Worm (Caenorhabditis elegans) whole organism, mixed stage, embryonic: ENCODE measurements around the gene ads-1.

Experiments used
- M03D4.4 ChIP-seq: sonication (generic microtip); optimal IDR thresholded peaks from 2 replicates; lab custom pipeline; 2017; ENCODE audit warnings: mild to moderate bottlenecking, missing genetic modification characterization, missing compliant biosample characterization
- bed-3 ChIP-seq: fragments of 200-800 bp; sonication (Bioruptor generic); optimal IDR thresholded peaks from 3 replicates; lab custom pipeline; 2018; ENCODE audit warnings: mild to moderate bottlenecking, missing genetic modification characterization, moderate library complexity, missing compliant biosample characterization
- blmp-1 ChIP-seq: fragments of 150-350 bp; optimal IDR thresholded peaks from 2 replicates; lab custom pipeline; 2014; ENCODE audit warnings: missing biosample characterization, missing genetic modification characterization
- ceh-39 ChIP-seq: fragments of 150-350 bp; optimal IDR thresholded peaks from 2 replicates; lab custom pipeline; 2014; ENCODE audit warnings: missing biosample characterization, missing genetic modification characterization
- ceh-83 ChIP-seq: fragments of 200-800 bp; sonication (Bioruptor generic); optimal IDR thresholded peaks from 2 replicates; lab custom pipeline; 2018; ENCODE audit warnings: mild to moderate bottlenecking, missing genetic modification characterization, missing compliant biosample characterization
- ces-1 ChIP-seq: fragments of 150-350 bp; optimal IDR thresholded peaks from 2 replicates; lab custom pipeline; 2014; ENCODE audit warnings: missing biosample characterization, missing genetic modification reagents, missing genetic modification characterization
- cnd-1 ChIP-seq: fragments of 200-800 bp; sonication (Bioruptor generic); optimal IDR thresholded peaks from 2 replicates; lab custom pipeline; 2018; ENCODE audit warnings: mild to moderate bottlenecking, missing genetic modification characterization, missing compliant biosample characterization
- drap-1 ChIP-seq: fragments of 200-800 bp; sonication (Bioruptor generic); optimal IDR thresholded peaks from 3 replicates; lab custom pipeline; 2018; ENCODE audit warnings: mild to moderate bottlenecking, missing genetic modification characterization, missing compliant biosample characterization
- elt-1 ChIP-seq: sonication (generic microtip); optimal IDR thresholded peaks from 2 replicates; lab custom pipeline; 2017; ENCODE audit warnings: missing genetic modification characterization, mild to moderate bottlenecking, missing compliant biosample characterization, antibody characterized with exemption, moderate library complexity, borderline replicate concordance; ENCODE audit not compliant: insufficient read depth
- elt-3 ChIP-seq: fragments of 150-350 bp; optimal IDR thresholded peaks from 2 replicates; lab custom pipeline; 2014; ENCODE audit warnings: missing biosample characterization, missing genetic modification characterization
- flh-1 ChIP-seq: fragments of 200-800 bp; sonication (Bioruptor generic); optimal IDR thresholded peaks from 2 replicates; lab custom pipeline; 2018; ENCODE audit warnings: mild to moderate bottlenecking, missing genetic modification characterization, moderate library complexity, missing compliant biosample characterization
- ham-2 ChIP-seq: fragments of 200-800 bp; sonication (Bioruptor generic); optimal IDR thresholded peaks from 2 replicates; lab custom pipeline; 2018; ENCODE audit warnings: mild to moderate bottlenecking, missing genetic modification characterization, missing compliant biosample characterization
- hlh-1 ChIP-seq: fragments of 150-350 bp; optimal IDR thresholded peaks from 2 replicates; lab custom pipeline; 2014; ENCODE audit warnings: missing biosample characterization, missing genetic modification reagents, missing genetic modification characterization
- lin-13 ChIP-seq: fragments of 150-350 bp; optimal IDR thresholded peaks from 2 replicates; lab custom pipeline; 2014; ENCODE audit warnings: missing biosample characterization, missing genetic modification characterization
- lin-32 ChIP-seq: fragments of 200-800 bp; sonication (Bioruptor generic); optimal IDR thresholded peaks from 2 replicates; lab custom pipeline; 2018; ENCODE audit warnings: mild to moderate bottlenecking, missing genetic modification characterization, missing compliant biosample characterization
- lsy-2 ChIP-seq: fragments of 150-350 bp; optimal IDR thresholded peaks from 2 replicates; lab custom pipeline; 2014; ENCODE audit warnings: missing biosample characterization, missing genetic modification characterization
- mab-5 ChIP-seq: fragments of 150-350 bp; optimal IDR thresholded peaks from 2 replicates; lab custom pipeline; 2014; ENCODE audit warnings: missing biosample characterization, missing genetic modification characterization
- mep-1 ChIP-seq: fragments of 150-350 bp; optimal IDR thresholded peaks from 2 replicates; lab custom pipeline; 2017; ENCODE audit warnings: missing biosample characterization, missing genetic modification reagents, missing genetic modification characterization, inconsistent platforms
- mls-2 ChIP-seq: sonication (generic microtip); optimal IDR thresholded peaks from 2 replicates; lab custom pipeline; 2016; ENCODE audit warnings: mild to moderate bottlenecking, missing genetic modification characterization, moderate library complexity, missing compliant biosample characterization
- nhr-12 ChIP-seq: fragments of 150-350 bp; optimal IDR thresholded peaks from 2 replicates; lab custom pipeline; 2014; ENCODE audit warnings: missing biosample characterization, missing genetic modification characterization
- nhr-2 ChIP-seq: fragments of 150-350 bp; optimal IDR thresholded peaks from 2 replicates; lab custom pipeline; 2014; ENCODE audit warnings: missing biosample characterization, missing genetic modification characterization
- nhr-237 ChIP-seq: fragments of 150-350 bp; optimal IDR thresholded peaks from 2 replicates; lab custom pipeline; 2014; ENCODE audit warnings: missing biosample characterization, missing genetic modification characterization
- nhr-28 ChIP-seq: fragments of 150-350 bp; optimal IDR thresholded peaks from 2 replicates; lab custom pipeline; 2014; ENCODE audit warnings: missing biosample characterization, missing genetic modification characterization
- nhr-76 ChIP-seq: sonication (generic microtip); optimal IDR thresholded peaks from 2 replicates; lab custom pipeline; 2017; ENCODE audit warnings: missing biosample characterization, missing genetic modification characterization
- pha-4 ChIP-seq: fragments of 150-350 bp; optimal IDR thresholded peaks from 2 replicates; lab custom pipeline; 2018; ENCODE audit warnings: missing biosample characterization, missing genetic modification reagents, missing genetic modification characterization
- sem-2 ChIP-seq: fragments of 200-800 bp; sonication (Bioruptor generic); optimal IDR thresholded peaks from 2 replicates; lab custom pipeline; 2018; ENCODE audit warnings: mild to moderate bottlenecking, missing genetic modification characterization, missing compliant biosample characterization
- snpc-4 ChIP-seq: fragments of 150-350 bp; optimal IDR thresholded peaks from 2 replicates; lab custom pipeline; 2014; ENCODE audit warnings: missing biosample characterization, missing genetic modification characterization
- sptf-1 ChIP-seq: sonication (generic microtip); optimal IDR thresholded peaks from 2 replicates; lab custom pipeline; 2017; ENCODE audit warnings: mild to moderate bottlenecking, missing genetic modification characterization, moderate library complexity, missing compliant biosample characterization
- tbx-8 ChIP-seq: fragments of 200-800 bp; sonication (Bioruptor generic); optimal IDR thresholded peaks from 2 replicates; lab custom pipeline; 2018; ENCODE audit warnings: mild to moderate bottlenecking, missing genetic modification characterization, moderate library complexity, missing compliant biosample characterization
- unc-120 ChIP-seq: sonication (generic microtip); optimal IDR thresholded peaks from 2 replicates; lab custom pipeline; 2017; ENCODE audit warnings: missing genetic modification characterization, missing compliant biosample characterization; ENCODE audit not compliant: poor library complexity, severe bottlenecking
- unc-39 ChIP-seq: fragments of 150-350 bp; optimal IDR thresholded peaks from 2 replicates; lab custom pipeline; 2014; ENCODE audit warnings: missing biosample characterization, missing genetic modification characterization
- unc-62 ChIP-seq: fragments of 150-350 bp; optimal IDR thresholded peaks from 2 replicates; lab custom pipeline; 2014; ENCODE audit warnings: missing biosample characterization, missing genetic modification reagents, missing genetic modification characterization
- zip-8 ChIP-seq: fragments of 150-350 bp; optimal IDR thresholded peaks from 2 replicates; lab custom pipeline; 2014; ENCODE audit warnings: missing biosample characterization, missing genetic modification characterization
- ztf-11 ChIP-seq: fragments of 150-350 bp; optimal IDR thresholded peaks from 2 replicates; lab custom pipeline; 2014; ENCODE audit warnings: missing biosample characterization, missing genetic modification characterization

ads-1 gene

DNA sequence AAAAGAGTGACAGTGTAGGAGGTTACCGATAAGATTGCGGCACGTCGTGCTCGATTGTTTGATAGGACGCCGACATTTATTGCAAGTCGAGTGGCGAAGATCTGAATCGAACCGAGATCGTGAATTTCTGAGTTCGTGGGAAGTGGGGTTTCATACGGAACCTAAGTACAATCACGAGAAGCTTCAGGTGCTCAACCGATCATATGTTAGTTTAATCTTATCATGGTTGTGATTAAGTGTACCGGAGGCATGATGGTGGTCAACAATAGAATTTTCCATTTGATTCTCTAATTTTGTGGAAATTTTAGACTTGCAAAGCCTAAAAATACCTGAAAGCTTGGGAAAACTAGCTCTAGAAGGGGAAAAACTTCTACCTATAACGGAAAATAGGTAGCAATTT lies at the start of gene ads-1:
ads-1 (minus strand) TSS at position 101 of the 400 bp plus-strand sequence.
- no peak for TF ChIP-seq tbx-8 (GFP tag; lab: Kevin White, UChicago)
- TF ChIP-seq mep-1, result no peak
- no peak for TF ChIP-seq sem-2
- TF ChIP-seq M03D4.4, result no peak
- TF ChIP-seq ces-1, result no peak
- no peak for TF ChIP-seq bed-3 (GFP tag; lab: Kevin White, UChicago)
- no peak for TF ChIP-seq cnd-1 (tag; lab: Kevin White, UChicago)
- no peak for TF ChIP-seq nhr-2 (tag; lab: Kevin White, UChicago)
- TF ChIP-seq lsy-2 (tag; lab: Kevin White, UChicago), result no peak
- TF ChIP-seq nhr-12 (tag; lab: Kevin White, UChicago), result no peak
- no peak for TF ChIP-seq pha-4 (tag; lab: Kevin White, UChicago)

DNA sequence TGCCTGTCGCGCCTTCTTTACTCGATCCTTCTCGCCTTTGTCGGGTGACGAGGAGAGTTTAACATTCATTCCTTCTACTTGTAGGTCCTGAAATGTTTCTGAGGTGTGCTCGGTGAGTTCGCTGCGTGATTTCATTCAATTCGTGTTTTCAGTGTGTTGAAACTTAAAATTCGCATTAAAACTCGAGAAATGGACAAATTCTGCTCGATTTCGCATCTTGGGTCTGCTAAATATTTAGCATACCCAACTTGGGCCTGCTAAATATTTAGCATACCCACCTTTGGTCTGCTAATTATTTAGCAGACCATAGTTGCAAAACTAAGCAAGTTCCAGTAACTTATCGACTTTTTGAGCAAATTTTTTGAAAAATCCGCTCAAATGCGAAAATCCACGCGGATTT lies 49.0 kb upstream of the ads-1 start:
- TF ChIP-seq blmp-1 (no peak), elt-1 (tag; lab: Kevin White, UChicago) (no peak), mep-1 (no peak), ceh-83 (GFP tag; lab: Kevin White, UChicago) (no peak), unc-62 (GFP tag; lab: Kevin White, UChicago) (no peak)

DNA sequence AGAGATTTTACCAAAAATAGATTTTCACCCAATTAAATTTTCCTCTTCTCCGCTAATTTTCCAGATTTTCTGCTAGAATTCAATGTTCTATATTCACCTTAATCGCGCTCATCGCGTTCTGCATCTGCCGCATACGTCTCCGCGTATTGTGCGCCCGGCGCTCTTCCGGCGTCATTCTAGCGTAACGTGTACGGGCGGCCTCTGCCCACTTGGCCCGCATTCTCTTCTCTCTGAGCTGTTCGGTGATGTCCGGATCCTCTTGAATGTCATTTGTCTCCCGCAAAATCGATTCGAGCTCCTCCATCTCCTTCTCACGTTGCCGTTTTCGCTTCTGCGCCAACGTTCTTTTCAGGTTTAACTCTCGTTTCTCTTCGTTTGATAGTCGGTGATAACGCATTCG lies 48.6 kb upstream of the ads-1 start:
- TF ChIP-seq ham-2 (GFP tag; lab: Kevin White, UChicago) (no peak), lsy-2 (tag; lab: Kevin White, UChicago) (no peak), nhr-2 (tag; lab: Kevin White, UChicago) (no peak), zip-8 (tag; lab: Kevin White, UChicago) (no peak), lin-32 (GFP tag; lab: Kevin White, UChicago) (no peak), nhr-12 (tag; lab: Kevin White, UChicago) (no peak)

DNA sequence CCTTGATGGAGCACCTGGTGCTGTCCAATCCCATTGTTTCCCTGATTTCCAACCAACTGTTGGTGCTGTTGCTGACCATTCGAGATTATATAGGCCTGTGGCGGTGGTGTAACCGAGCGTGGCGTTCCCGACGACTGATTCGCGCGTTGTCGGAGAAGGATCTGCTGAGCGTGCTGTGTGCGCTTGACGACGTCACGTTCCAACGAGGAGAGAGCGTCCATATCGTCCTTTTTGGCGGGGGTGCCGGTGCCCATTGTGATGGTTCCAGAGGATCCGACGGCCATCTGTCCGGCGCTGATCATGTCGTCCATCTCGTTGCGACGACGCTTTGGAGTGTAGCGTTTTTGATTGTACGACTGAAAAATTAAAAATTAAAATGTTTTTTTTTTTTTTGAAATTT lies 47.1 kb upstream of the ads-1 start:
- TF ChIP-seq elt-1 (tag; lab: Kevin White, UChicago), result no peak
- TF ChIP-seq ham-2 (GFP tag; lab: Kevin White, UChicago), result no peak
- no peak for TF ChIP-seq cnd-1 (tag; lab: Kevin White, UChicago)
- TF ChIP-seq ces-1, result no peak
- TF ChIP-seq nhr-12 (tag; lab: Kevin White, UChicago), result no peak
- TF ChIP-seq mep-1, result no peak
- TF ChIP-seq zip-8 (tag; lab: Kevin White, UChicago), result no peak
- no peak for TF ChIP-seq blmp-1
- no peak for TF ChIP-seq unc-39
- no peak for TF ChIP-seq lsy-2 (tag; lab: Kevin White, UChicago)
- no peak for TF ChIP-seq lin-13 (tag; lab: Kevin White, UChicago)
- TF ChIP-seq, all 35 proteins: peak for 0

DNA sequence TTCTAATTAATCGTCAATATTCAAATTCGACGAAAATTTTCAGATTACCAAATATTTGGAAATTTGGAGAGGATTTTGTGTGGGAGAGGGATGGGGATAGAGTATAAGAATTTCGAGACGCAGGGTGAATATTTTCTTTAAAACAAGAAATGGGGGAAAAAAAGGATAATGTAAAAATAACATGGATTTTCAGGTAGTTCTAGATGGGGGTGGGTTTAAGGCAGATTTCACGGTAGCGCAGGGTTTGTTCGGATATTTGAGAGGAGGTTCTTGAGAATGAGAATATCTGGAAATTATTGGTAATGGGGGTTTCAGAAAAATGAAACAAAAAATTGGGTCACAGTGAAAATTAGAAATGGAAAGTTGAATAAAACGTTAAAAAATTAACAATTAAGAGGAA lies 46.0 kb upstream of the ads-1 start:
- TF ChIP-seq mab-5 (no peak), bed-3 (GFP tag; lab: Kevin White, UChicago) (no peak), zip-8 (tag; lab: Kevin White, UChicago) (no peak), ceh-39 (tag; lab: Kevin White, UChicago) (no peak)

DNA sequence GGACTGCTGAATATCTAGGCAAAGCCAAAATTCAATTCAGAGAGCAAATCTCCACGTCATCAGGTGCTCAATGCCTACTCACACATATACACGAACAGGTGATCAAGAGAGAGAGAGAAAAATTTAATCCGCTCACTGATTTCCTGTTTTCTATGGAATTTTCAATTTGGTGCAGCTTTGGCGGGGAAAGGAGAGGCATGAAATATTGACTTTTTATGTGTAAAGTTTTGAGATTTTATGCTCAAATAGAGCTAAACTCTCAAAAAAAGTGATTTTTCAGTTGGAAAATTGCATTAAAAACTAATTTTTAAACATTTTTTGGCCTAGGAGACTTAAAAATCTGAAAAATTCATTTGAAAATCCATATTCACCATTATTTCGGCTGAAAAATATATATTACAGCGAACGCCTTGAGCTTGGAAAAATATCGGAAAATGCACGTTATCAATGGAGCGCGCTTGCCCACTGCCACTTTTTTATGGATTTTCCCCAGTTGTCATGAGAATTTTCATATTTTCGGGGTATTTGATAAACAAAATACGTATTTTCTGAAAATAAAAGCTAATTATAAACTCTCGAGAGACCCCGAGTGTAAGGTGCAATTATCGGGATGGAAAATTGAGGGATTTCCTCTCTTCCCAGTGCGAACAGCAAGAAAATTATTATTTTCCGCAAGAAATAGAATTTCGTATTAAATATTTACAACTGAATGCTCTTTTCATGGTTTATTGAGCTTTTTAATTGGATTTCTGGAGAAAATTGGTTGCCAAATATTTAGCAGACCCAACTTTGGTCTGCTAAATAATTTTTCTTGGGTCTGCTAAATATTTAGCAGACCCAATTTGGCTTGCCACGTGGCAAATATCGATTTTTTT lies 45.2 kb upstream of the ads-1 start:
- no peak for TF ChIP-seq nhr-237 (tag; lab: Kevin White, UChicago)
- TF ChIP-seq nhr-2 (tag; lab: Kevin White, UChicago), result no peak
- TF ChIP-seq unc-62 (GFP tag; lab: Kevin White, UChicago), result no peak
- TF ChIP-seq lsy-2 (tag; lab: Kevin White, UChicago), result peak; percentile 0
- TF ChIP-seq lin-13 (tag; lab: Kevin White, UChicago), result no peak
- TF ChIP-seq ham-2 (GFP tag; lab: Kevin White, UChicago), result no peak
- TF ChIP-seq ceh-39 (tag; lab: Kevin White, UChicago), result no peak
- TF ChIP-seq unc-39, result no peak
- no peak for TF ChIP-seq flh-1
- TF ChIP-seq mls-2 (tag; lab: Kevin White, UChicago), result peak; percentile 41
- no peak for TF ChIP-seq elt-1 (tag; lab: Kevin White, UChicago)
- TF ChIP-seq nhr-28 (tag; lab: Kevin White, UChicago), result no peak
- no peak for TF ChIP-seq ceh-83 (GFP tag; lab: Kevin White, UChicago)
- TF ChIP-seq tbx-8 (GFP tag; lab: Kevin White, UChicago), result no peak
- no peak for TF ChIP-seq ztf-11 (tag; lab: Kevin White, UChicago)
- peak; percentile 42 for TF ChIP-seq mab-5
- no peak for TF ChIP-seq bed-3 (GFP tag; lab: Kevin White, UChicago)
- peak; percentile 25 for TF ChIP-seq unc-120
- no peak for TF ChIP-seq nhr-12 (tag; lab: Kevin White, UChicago)
- peak; percentile 47 for TF ChIP-seq ces-1
- no peak for TF ChIP-seq mep-1
- TF ChIP-seq zip-8 (tag; lab: Kevin White, UChicago), result no peak
- peak; percentile 42 for TF ChIP-seq sptf-1 (tag; lab: Kevin White, UChicago)
- no peak for TF ChIP-seq elt-3
- no peak for TF ChIP-seq blmp-1
- TF ChIP-seq snpc-4 (tag; lab: Kevin White, UChicago), result no peak
- no peak for TF ChIP-seq pha-4 (tag; lab: Kevin White, UChicago)
- no peak for TF ChIP-seq hlh-1
- peak; percentile 48 for TF ChIP-seq cnd-1 (tag; lab: Kevin White, UChicago)
- no peak for TF ChIP-seq sem-2
- no peak for TF ChIP-seq drap-1
- TF ChIP-seq nhr-76 (tag; lab: Kevin White, UChicago), result no peak
